Worm (Caenorhabditis elegans): ENCODE data around the gene srg-59.

- TF ChIP-seq nhr-12 (tag; optimal IDR thresholded peaks at IDR 0.05) = no peak
- no peak for TF ChIP-seq skn-1 (tag; optimal IDR thresholded peaks at IDR 0.05)
- no peak for TF ChIP-seq egl-27 (tag; optimal IDR thresholded peaks at IDR 0.05)
Measured at ce11 chrV:2757226-2757893, 32.2 kb upstream of the srg-59 start, which contains the start of gene srx-28.
